Worm (Caenorhabditis elegans): ENCODE results near the gene grl-7.

ce11 chrV:11385060-11385459 lies 38.2 kb upstream of the grl-7 start, which contains the start of gene col-154:
- TF ChIP-seq nhr-28 (tag; optimal IDR thresholded peaks at IDR 0.05) (no peak), nhr-43 (tag; optimal IDR thresholded peaks at IDR 0.05; ENCODE audit: poor library complexity, severe bottlenecking) (no peak), ceh-28 (tag; optimal IDR thresholded peaks at IDR 0.05) (no peak), unc-62 (GFP tag; optimal IDR thresholded peaks at IDR 0.05) (no peak), fos-1 (tag; optimal IDR thresholded peaks at IDR 0.05) (no peak), ztf-11 (tag; optimal IDR thresholded peaks at IDR 0.05) (no peak), nhr-11 (tag; optimal IDR thresholded peaks at IDR 0.05) (no peak), skn-1 (tag; optimal IDR thresholded peaks at IDR 0.05) (no peak), nhr-77 (tag; optimal IDR thresholded peaks at IDR 0.05) (no peak)
